Fruit fly (Drosophila melanogaster): ENCODE results near the gene CG31517.

- TF ChIP-seq CG8478 (optimal IDR thresholded peaks at IDR 0.05), result no peak
- TF ChIP-seq usp (GFP tag; optimal IDR thresholded peaks at IDR 0.05), result no peak
- no peak for TF ChIP-seq Dll (optimal IDR thresholded peaks at IDR 0.05)
- no peak for TF ChIP-seq psq (optimal IDR thresholded peaks at IDR 0.05)
- TF ChIP-seq EcR (GFP tag; optimal IDR thresholded peaks at IDR 0.05), result no peak
Measured at dm6 chr3R:13927543-13927942, 20.7 kb upstream of the CG31517 start.
